Worm (Caenorhabditis elegans) whole organism, L4/young adult: ENCODE data around the gene acbp-5.

ENCODE experiments used
- dao-5 ChIP-seq: sonication (generic microtip); optimal IDR thresholded peaks from 2 replicates; lab custom pipeline; 2016; ENCODE audit warnings: missing genotype, missing genetic modification characterization, moderate library complexity, missing compliant biosample characterization
- him-1 ChIP-seq: sonication (generic microtip); optimal IDR thresholded peaks from 2 replicates; lab custom pipeline; 2016; ENCODE audit warnings: missing genotype, missing genetic modification reagents, missing genetic modification characterization, missing compliant biosample characterization

DNA sequence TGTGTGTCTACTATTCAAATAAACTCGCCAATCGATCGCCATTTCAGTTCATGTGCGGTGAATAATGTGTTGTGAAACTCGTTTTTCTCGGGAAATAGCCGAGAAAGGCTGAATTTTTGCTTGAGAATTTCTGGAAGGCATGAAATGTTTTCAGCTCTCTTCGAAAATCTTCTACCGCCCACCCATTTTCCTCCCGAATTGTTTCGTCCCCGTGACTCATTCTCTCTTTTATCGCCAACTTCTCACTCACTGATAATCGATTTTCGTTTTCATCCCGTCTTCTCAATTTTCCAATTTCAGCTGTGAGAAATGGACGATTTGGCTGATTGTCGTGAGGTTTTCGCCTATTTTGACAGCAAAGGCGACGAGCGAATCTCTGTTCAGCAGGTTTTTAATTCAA lies 18.5 kb downstream of the acbp-5 start, which contains the start of gene mlc-5:
- TF ChIP-seq dao-5 = no peak
- TF ChIP-seq him-1 = no peak
